Fruit fly (Drosophila melanogaster) whole organism, embryonic: ENCODE data around the gene CG12096.

Experiments
- Bdp1 ChIP-seq: fragments of 200-800 bp; sonication (Bioruptor generic); optimal IDR thresholded peaks from 3 replicates; lab custom pipeline; 2016; ENCODE audit warnings: missing biosample characterization, missing genetic modification characterization
- CG10267 ChIP-seq: fragments of 200-800 bp; sonication (Bioruptor generic); optimal IDR thresholded peaks from 2 replicates; lab custom pipeline; 2018; ENCODE audit warnings: missing biosample characterization, mild to moderate bottlenecking, missing genetic modification characterization, moderate library complexity
- CG10274 ChIP-seq: fragments of 200-800 bp; sonication (Bioruptor generic); optimal IDR thresholded peaks from 3 replicates; lab custom pipeline; 2017; ENCODE audit warnings: missing biosample characterization, mild to moderate bottlenecking, missing genetic modification characterization
- CG10321 ChIP-seq: fragments of 200-800 bp; sonication (Bioruptor generic); IDR thresholded peaks from 2 replicates; pipeline ENCODE4 v1.3.6; 2022; ENCODE audit warnings: missing biosample characterization, missing genetic modification characterization
- CG11093 ChIP-seq: fragments of 200-800 bp; sonication (Bioruptor generic); IDR thresholded peaks from 3 replicates; pipeline ENCODE4 v1.3.6; 2022; ENCODE audit warnings: missing biosample characterization, missing genetic modification characterization
- CG11247 ChIP-seq: fragments of 200-800 bp; sonication (Bioruptor generic); IDR thresholded peaks from 2 replicates; pipeline ENCODE4 v1.3.6; 2022; ENCODE audit warnings: missing biosample characterization, missing genetic modification characterization
- CG11504 ChIP-seq: fragments of 200-800 bp; sonication (Bioruptor generic); optimal IDR thresholded peaks from 3 replicates; lab custom pipeline; 2019; ENCODE audit warnings: missing biosample characterization, mild to moderate bottlenecking, missing genetic modification characterization, moderate library complexity
- CG11560 ChIP-seq: fragments of 200-800 bp; sonication (Bioruptor generic); IDR thresholded peaks from 3 replicates; pipeline ENCODE4 v1.3.6; 2022; ENCODE audit warnings: missing biosample characterization, missing genetic modification characterization
- CG15696 ChIP-seq: fragments of 200-800 bp; sonication (Bioruptor generic); optimal IDR thresholded peaks from 2 replicates; lab custom pipeline; 2019; ENCODE audit warnings: missing biosample characterization, mild to moderate bottlenecking, missing genetic modification characterization, moderate library complexity
- CG16779 ChIP-seq: fragments of 200-800 bp; sonication (Bioruptor generic); IDR thresholded peaks from 2 replicates; pipeline ENCODE4 v1.3.6; 2022; ENCODE audit warnings: missing biosample characterization, missing genetic modification characterization
- CG16815 ChIP-seq: fragments of 200-800 bp; sonication (Bioruptor generic); optimal IDR thresholded peaks from 3 replicates; lab custom pipeline; 2017; ENCODE audit warnings: missing biosample characterization, mild to moderate bottlenecking, missing genetic modification characterization
- CG17361 ChIP-seq: fragments of 200-800 bp; sonication (Bioruptor generic); IDR thresholded peaks from 3 replicates; pipeline ENCODE4 v1.3.6; 2022; ENCODE audit warnings: missing biosample characterization, missing genetic modification characterization
- CG17829 ChIP-seq: fragments of 200-800 bp; optimal IDR thresholded peaks from 2 replicates; lab custom pipeline; 2019; ENCODE audit warnings: missing biosample characterization, mild to moderate bottlenecking, missing genetic modification characterization, moderate library complexity
- CG18619 ChIP-seq: fragments of 200-800 bp; sonication (Bioruptor generic); optimal IDR thresholded peaks from 3 replicates; lab custom pipeline; 2017; ENCODE audit warnings: missing biosample characterization, mild to moderate bottlenecking, missing genetic modification characterization
- CG18764 ChIP-seq: fragments of 200-800 bp; sonication (Bioruptor generic); optimal IDR thresholded peaks from 3 replicates; lab custom pipeline; 2016; ENCODE audit warnings: missing biosample characterization, missing genetic modification characterization
- CG30020 ChIP-seq: fragments of 200-800 bp; optimal IDR thresholded peaks from 2 replicates; lab custom pipeline; 2019; ENCODE audit warnings: missing biosample characterization, mild to moderate bottlenecking, missing genetic modification characterization, moderate library complexity
- CG31365 ChIP-seq: fragments of 200-800 bp; sonication (Bioruptor generic); optimal IDR thresholded peaks from 2 replicates; lab custom pipeline; 2018; ENCODE audit warnings: missing biosample characterization, mild to moderate bottlenecking, missing genetic modification characterization
- CG3163 ChIP-seq: fragments of 200-800 bp; sonication (Bioruptor generic); optimal IDR thresholded peaks from 3 replicates; lab custom pipeline; 2016; ENCODE audit warnings: missing biosample characterization, missing genetic modification characterization
- CG34422 ChIP-seq: fragments of 200-800 bp; sonication (Bioruptor generic); IDR thresholded peaks from 3 replicates; pipeline ENCODE4 v1.3.6; 2022; ENCODE audit warnings: missing biosample characterization, missing genetic modification characterization
- CG3995 ChIP-seq: fragments of 200-800 bp; sonication (Bioruptor generic); optimal IDR thresholded peaks from 3 replicates; lab custom pipeline; 2016; ENCODE audit warnings: missing biosample characterization, missing genetic modification characterization
- CG42726 ChIP-seq: fragments of 200-800 bp; sonication (Bioruptor generic); IDR thresholded peaks from 2 replicates; pipeline ENCODE4 v1.3.6; 2022; ENCODE audit warnings: missing biosample characterization, missing genetic modification characterization; ENCODE audit not compliant: partially characterized antibody
- CG4854 ChIP-seq: fragments of 200-800 bp; sonication (Bioruptor generic); optimal IDR thresholded peaks from 2 replicates; lab custom pipeline; 2016; ENCODE audit warnings: missing biosample characterization, missing genetic modification characterization, inconsistent platforms
- CG6765 ChIP-seq: fragments of 200-800 bp; sonication (Bioruptor generic); optimal IDR thresholded peaks from 3 replicates; lab custom pipeline; 2017; ENCODE audit warnings: missing biosample characterization, mild to moderate bottlenecking, missing genetic modification characterization
- CG8290 ChIP-seq, 3 experiments: fragments of 200-800 bp; sonication (Bioruptor generic); optimal IDR thresholded peaks; 2 replicates each; lab custom pipeline; 2016 to 2019; ENCODE audit warnings: missing biosample characterization in 3 of 3, missing genetic modification characterization in 3 of 3, mild to moderate bottlenecking in 2 of 3, moderate library complexity in 1 of 3
- Fer2 ChIP-seq: fragments of 200-800 bp; sonication (Bioruptor generic); optimal IDR thresholded peaks from 2 replicates; lab custom pipeline; 2018; ENCODE audit warnings: missing biosample characterization, mild to moderate bottlenecking, missing genetic modification characterization, moderate library complexity
- H2.0 ChIP-seq: fragments of 200-800 bp; sonication (Bioruptor generic); IDR thresholded peaks from 2 replicates; pipeline ENCODE4 v1.3.6; 2022; ENCODE audit warnings: missing biosample characterization, missing genetic modification characterization
- Hand ChIP-seq: fragments of 200-800 bp; sonication (Bioruptor generic); optimal IDR thresholded peaks from 2 replicates; lab custom pipeline; 2017; ENCODE audit warnings: mild to moderate bottlenecking, missing biosample characterization, missing genetic modification reagents, missing genetic modification characterization
- Hr51 ChIP-seq, 2 experiments: fragments of 200-800 bp; sonication (Bioruptor generic); optimal IDR thresholded peaks; 2 replicates in 1 of 2; 3 replicates in 1 of 2; lab custom pipeline; 2016 to 2018; ENCODE audit warnings: missing biosample characterization in 2 of 2, missing genetic modification characterization in 2 of 2, mild to moderate bottlenecking in 1 of 2, moderate library complexity in 1 of 2
- Lhr ChIP-seq: fragments of 200-800 bp; sonication (Bioruptor generic); optimal IDR thresholded peaks from 3 replicates; lab custom pipeline; 2017; ENCODE audit warnings: mild to moderate bottlenecking, missing biosample characterization, missing genetic modification reagents, missing genetic modification characterization
- Nf-YA ChIP-seq: fragments of 200-800 bp; sonication (Bioruptor generic); IDR thresholded peaks from 2 replicates; pipeline ENCODE4 v1.3.6; 2022; ENCODE audit warnings: missing biosample characterization, missing genetic modification characterization
- Oli ChIP-seq: fragments of 200-800 bp; sonication (Bioruptor generic); optimal IDR thresholded peaks from 2 replicates; lab custom pipeline; 2018; ENCODE audit warnings: missing biosample characterization, mild to moderate bottlenecking, missing genetic modification characterization, moderate library complexity
- Spps ChIP-seq: fragments of 200-800 bp; sonication (Bioruptor generic); optimal IDR thresholded peaks from 2 replicates; lab custom pipeline; 2018; ENCODE audit warnings: missing biosample characterization, mild to moderate bottlenecking, missing genetic modification characterization
- Vsx1 ChIP-seq: fragments of 200-800 bp; sonication (Bioruptor generic); optimal IDR thresholded peaks from 2 replicates; lab custom pipeline; 2017; ENCODE audit warnings: missing biosample characterization, mild to moderate bottlenecking, missing genetic modification characterization, missing genetic modification reagents
- Xrp1 ChIP-seq: fragments of 200-800 bp; sonication (Bioruptor generic); IDR thresholded peaks from 2 replicates; pipeline ENCODE4 v1.3.6; 2022; ENCODE audit warnings: missing biosample characterization, missing genetic modification characterization
- ap ChIP-seq: fragments of 200-800 bp; sonication (Bioruptor generic); IDR thresholded peaks from 2 replicates; pipeline ENCODE4 v1.3.6; 2022; ENCODE audit warnings: missing biosample characterization, missing genetic modification characterization
- ase ChIP-seq: fragments of 200-800 bp; sonication (Bioruptor generic); IDR thresholded peaks from 3 replicates; pipeline ENCODE4 v1.3.6; 2022; ENCODE audit warnings: missing biosample characterization, missing genetic modification characterization
- bcd ChIP-seq: fragments of 200-800 bp; sonication (Bioruptor generic); optimal IDR thresholded peaks from 2 replicates; lab custom pipeline; 2017; ENCODE audit warnings: missing biosample characterization, mild to moderate bottlenecking, missing genetic modification characterization
- cad ChIP-seq: fragments of >200 bp; optimal IDR thresholded peaks from 2 replicates; lab custom pipeline; 2017; ENCODE audit warnings: missing biosample characterization, missing genetic modification characterization
- cato ChIP-seq: fragments of 200-800 bp; sonication (Bioruptor generic); optimal IDR thresholded peaks from 2 replicates; lab custom pipeline; 2016; ENCODE audit warnings: missing biosample characterization, missing genetic modification characterization, borderline replicate concordance
- disco-r ChIP-seq: fragments of 200-800 bp; sonication (Bioruptor generic); optimal IDR thresholded peaks from 2 replicates; lab custom pipeline; 2016; ENCODE audit warnings: missing biosample characterization, missing genetic modification characterization
- gem ChIP-seq: fragments of 200-800 bp; sonication (Bioruptor generic); optimal IDR thresholded peaks from 2 replicates; lab custom pipeline; 2019; ENCODE audit warnings: missing biosample characterization, mild to moderate bottlenecking, missing genetic modification characterization, moderate library complexity
- gsb-n ChIP-seq: fragments of 200-800 bp; sonication (Bioruptor generic); optimal IDR thresholded peaks from 3 replicates; lab custom pipeline; 2018; ENCODE audit warnings: missing biosample characterization, mild to moderate bottlenecking, missing genetic modification characterization
- hbn ChIP-seq: fragments of 200-800 bp; sonication (Bioruptor generic); IDR thresholded peaks from 2 replicates; pipeline ENCODE4 v1.3.6; 2022; ENCODE audit warnings: missing biosample characterization, missing genetic modification characterization; ENCODE audit not compliant: partially characterized antibody
- mirr ChIP-seq: fragments of 200-800 bp; sonication (Bioruptor generic); optimal IDR thresholded peaks from 3 replicates; lab custom pipeline; 2018; ENCODE audit warnings: missing biosample characterization, mild to moderate bottlenecking, missing genetic modification characterization
- oc ChIP-seq: fragments of 200-800 bp; sonication (Bioruptor generic); optimal IDR thresholded peaks from 2 replicates; lab custom pipeline; 2018; ENCODE audit warnings: missing biosample characterization, mild to moderate bottlenecking, missing genetic modification characterization, moderate library complexity
- pb ChIP-seq: fragments of 200-800 bp; sonication (Bioruptor generic); optimal IDR thresholded peaks from 3 replicates; lab custom pipeline; 2016; ENCODE audit warnings: missing biosample characterization, missing genetic modification characterization
- slp2 ChIP-seq: fragments of 200-800 bp; sonication (Bioruptor generic); optimal IDR thresholded peaks from 2 replicates; lab custom pipeline; 2016; ENCODE audit warnings: missing biosample characterization, missing genetic modification characterization
- ssp ChIP-seq: fragments of 200-800 bp; sonication (Bioruptor generic); IDR thresholded peaks from 2 replicates; pipeline ENCODE4 v1.3.6; 2022; ENCODE audit warnings: missing biosample characterization, missing genetic modification characterization
- trh ChIP-seq: fragments of 200-800 bp; sonication (Bioruptor generic); optimal IDR thresholded peaks from 2 replicates; lab custom pipeline; 2016; ENCODE audit warnings: missing biosample characterization, missing genetic modification characterization
- tx ChIP-seq: fragments of 200-800 bp; sonication (Bioruptor generic); optimal IDR thresholded peaks from 2 replicates; lab custom pipeline; 2016; ENCODE audit warnings: missing biosample characterization, missing genetic modification characterization
- vvl ChIP-seq: fragments of 200-800 bp; sonication (Bioruptor generic); IDR thresholded peaks from 2 replicates; pipeline ENCODE4 v1.3.6; 2022; ENCODE audit warnings: missing biosample characterization, missing genetic modification characterization

Gene CG12096

dm6 chrX:13128750-13129152, 30.7 kb upstream of the CG12096 start, which contains the start of the genes CG32638, CG15717 and MFS10 (continued):
- TF ChIP-seq CG11560 (tag; lab: Robert Waterston, UW) (no peak), Oli (tag; lab: Kevin White, UChicago) (no peak), CG6765 (GFP tag; lab: Kevin White, UChicago) (no peak), CG10321 (no peak), CG17829 (tag; lab: Kevin White, UChicago) (peak; percentile 60), CG16815 (no peak), ap (no peak), disco-r (GFP tag; lab: Kevin White, UChicago) (no peak), CG3995 (GFP tag; lab: Kevin White, UChicago) (peak; percentile 2), Xrp1 (no peak), CG11504 (tag; lab: Kevin White, UChicago) (peak; percentile 17), cad (GFP tag; lab: Kevin White, UChicago) (no peak), CG15696 (tag; lab: Kevin White, UChicago) (no peak), pb (no peak), vvl (GFP tag; lab: Robert Waterston, UW) (peak; percentile 50; the same call in 1 of the 2 replicates), trh (GFP tag; lab: Kevin White, UChicago) (no peak), slp2 (GFP tag; lab: Kevin White, UChicago) (no peak), CG31365 (tag; lab: Kevin White, UChicago) (peak; percentile 72), CG4854 (GFP tag; lab: Kevin White, UChicago) (no peak), ssp (GFP tag; lab: Robert Waterston, UW) (no peak), CG16779 (no peak), oc (tag; lab: Kevin White, UChicago) (peak; percentile 17), Nf-YA (no peak), Bdp1 (no peak), Hr51 (GFP tag; optimal IDR thresholded peaks at IDR 0.05; lab: Kevin White, UChicago) (no peak), cato (GFP tag; lab: Kevin White, UChicago) (no peak), ase (GFP tag; lab: Robert Waterston, UW) (no peak), CG17361 (GFP tag; lab: Robert Waterston, UW) (no peak), CG8290 (GFP tag; optimal IDR thresholded peaks at IDR 0.05; lab: Kevin White, UChicago) (peak; percentile 17), CG8290 (tag; optimal IDR thresholded peaks at IDR 0.05; lab: Kevin White, UChicago) (peak in 1 of 2 experiments; percentile 86), bcd (no peak), CG34422 (GFP tag; lab: Robert Waterston, UW) (peak; percentile 55; the same call in 1 of the 3 replicates), CG10267 (tag; lab: Kevin White, UChicago) (peak; percentile 37), Fer2 (no peak), CG3163 (GFP tag; lab: Kevin White, UChicago) (no peak), CG30020 (peak; percentile 20), tx (GFP tag; lab: Kevin White, UChicago) (no peak), hbn (GFP tag; lab: Robert Waterston, UW) (peak; percentile 28; the same call in 1 of the 2 replicates), CG11247 (GFP tag; lab: Robert Waterston, UW) (no peak), Lhr (peak; percentile 81), gsb-n (no peak), Spps (tag; lab: Kevin White, UChicago) (no peak), CG18619 (GFP tag; lab: Kevin White, UChicago) (peak; percentile 22), Hand (no peak), Vsx1 (GFP tag; lab: Kevin White, UChicago) (no peak), CG18764 (GFP tag; lab: Kevin White, UChicago) (no peak), CG42726 (GFP tag; lab: Robert Waterston, UW) (peak; percentile 9; the same call in 1 of the 2 replicates), CG10274 (no peak), mirr (peak; percentile 28), gem (tag; lab: Kevin White, UChicago) (peak; percentile 6), CG11093 (GFP tag; lab: Robert Waterston, UW) (no peak), H2.0 (no peak)
